Worm (Caenorhabditis elegans): ENCODE measurements around the gene rabr-1.

DNA sequence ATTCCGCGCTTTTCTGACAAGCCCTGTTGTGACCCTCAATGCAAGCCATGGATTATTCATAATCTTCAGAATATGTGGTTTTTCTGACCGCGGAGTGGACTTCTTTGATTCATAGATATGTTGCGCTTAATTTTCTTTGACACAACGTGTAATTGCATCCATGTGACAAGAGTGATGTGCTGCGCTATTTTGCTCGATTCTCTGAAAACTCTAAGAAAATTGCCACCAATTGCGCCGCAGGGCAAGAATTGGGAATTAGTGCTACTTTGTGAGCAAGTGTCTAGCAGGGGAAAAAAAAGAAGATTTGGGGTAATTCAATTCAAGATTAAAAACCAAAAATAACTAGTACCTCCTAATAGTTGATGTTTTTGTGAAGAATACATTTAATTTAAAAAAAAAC, 31.9 kb upstream of the rabr-1 start:
- TF ChIP-seq blmp-1 (tag; optimal IDR thresholded peaks at IDR 0.05) (no peak), snpc-4 (tag; optimal IDR thresholded peaks at IDR 0.05) (no peak), nhr-237 (tag; optimal IDR thresholded peaks at IDR 0.05) (no peak), sem-2 (GFP tag; optimal IDR thresholded peaks at IDR 0.05) (no peak), lsy-2 (tag; optimal IDR thresholded peaks at IDR 0.05) (no peak), elt-1 (tag; optimal IDR thresholded peaks at IDR 0.05; ENCODE audit: borderline replicate concordance, insufficient read depth) (no peak)
